Worm (Caenorhabditis elegans) whole organism, midembryonic: ENCODE measurements around the gene F25B3.5.

Experiments used
- T22C8.4 ChIP-seq: fragments of 200-800 bp; sonication (Bioruptor generic); IDR thresholded peaks from 2 replicates; pipeline ENCODE4 v1.3.6; 2022; ENCODE audit warnings: missing genetic modification characterization, missing compliant biosample characterization
- ztf-23 ChIP-seq: fragments of 200-800 bp; sonication (Bioruptor generic); IDR thresholded peaks from 2 replicates; pipeline ENCODE4 v1.3.6; 2022; ENCODE audit warnings: missing genetic modification reagents, missing genetic modification characterization, missing compliant biosample characterization

- TF ChIP-seq ztf-23 (GFP tag; lab: Robert Waterston, UW) (no peak), T22C8.4 (no peak)
Observed at ce11 chrV:9608256-9608655, 38.2 kb upstream of the F25B3.5 start, which contains the start of gene dop-2.
